Fruit fly (Drosophila melanogaster) whole organism, pupa: ENCODE measurements around the gene aqz.

Experiments
- CG10348 ChIP-seq: fragments of 200-800 bp; sonication (Bioruptor generic); IDR thresholded peaks from 2 replicates; pipeline ENCODE4 v1.3.6; 2022; ENCODE audit warnings: missing biosample characterization, missing genetic modification characterization
- CG12605 ChIP-seq: fragments of 200-800 bp; sonication (Bioruptor generic); IDR thresholded peaks from 2 replicates; pipeline ENCODE4 v1.3.6; 2022; ENCODE audit warnings: missing biosample characterization, missing genetic modification characterization
- CG13204 ChIP-seq: fragments of 200-800 bp; sonication (Bioruptor generic); optimal IDR thresholded peaks from 2 replicates; lab custom pipeline; 2018; ENCODE audit warnings: missing biosample characterization, mild to moderate bottlenecking, missing genetic modification characterization, moderate library complexity
- CG14655 ChIP-seq: fragments of 200-800 bp; sonication (Bioruptor generic); optimal IDR thresholded peaks from 3 replicates; lab custom pipeline; 2017; ENCODE audit warnings: mild to moderate bottlenecking, missing biosample characterization, missing genetic modification reagents, missing genetic modification characterization
- CG15710 ChIP-seq: fragments of 200-800 bp; sonication (Bioruptor generic); optimal IDR thresholded peaks from 2 replicates; lab custom pipeline; 2018; ENCODE audit warnings: missing biosample characterization, mild to moderate bottlenecking, missing genetic modification characterization, moderate library complexity
- CG17806 ChIP-seq: fragments of 200-800 bp; sonication (Bioruptor generic); optimal IDR thresholded peaks from 2 replicates; lab custom pipeline; 2018; ENCODE audit warnings: missing biosample characterization, mild to moderate bottlenecking, missing genetic modification characterization, moderate library complexity
- CG32121 ChIP-seq: fragments of 200-800 bp; sonication (Bioruptor generic); IDR thresholded peaks from 2 replicates; pipeline ENCODE4 v1.3.6; 2022; ENCODE audit warnings: missing biosample characterization, missing genetic modification characterization
- CG34367 ChIP-seq: fragments of 200-800 bp; sonication (Bioruptor generic); optimal IDR thresholded peaks from 2 replicates; lab custom pipeline; 2018; ENCODE audit warnings: missing biosample characterization, mild to moderate bottlenecking, missing genetic modification characterization
- CG4496 ChIP-seq: fragments of 200-800 bp; sonication (Bioruptor generic); IDR thresholded peaks from 3 replicates; pipeline ENCODE4 v1.3.6; 2022; ENCODE audit warnings: missing biosample characterization, missing genetic modification characterization
- CG8159 ChIP-seq: fragments of 200-800 bp; sonication (Bioruptor generic); optimal IDR thresholded peaks from 3 replicates; lab custom pipeline; 2018; ENCODE audit warnings: missing biosample characterization, mild to moderate bottlenecking, missing genetic modification characterization, moderate library complexity
- CG8301 ChIP-seq: fragments of 200-800 bp; sonication (Bioruptor generic); optimal IDR thresholded peaks from 2 replicates; lab custom pipeline; 2018; ENCODE audit warnings: missing biosample characterization, mild to moderate bottlenecking, missing genetic modification characterization
- CG9948 ChIP-seq: fragments of 200-800 bp; sonication (Bioruptor generic); optimal IDR thresholded peaks from 2 replicates; lab custom pipeline; 2018; ENCODE audit warnings: missing biosample characterization, mild to moderate bottlenecking, missing genetic modification characterization, moderate library complexity
- D1 ChIP-seq: fragments of 200-800 bp; sonication (Bioruptor generic); optimal IDR thresholded peaks from 2 replicates; lab custom pipeline; 2018; ENCODE audit warnings: missing biosample characterization, mild to moderate bottlenecking, missing genetic modification characterization, moderate library complexity
- EcR ChIP-seq: fragments of 200-800 bp; sonication (Bioruptor generic); optimal IDR thresholded peaks from 3 replicates; lab custom pipeline; 2019; ENCODE audit warnings: missing biosample characterization, missing genetic modification characterization, mild to moderate bottlenecking, moderate library complexity, missing genetic modification reagents
- Ets98B ChIP-seq: fragments of 200-800 bp; sonication (Bioruptor generic); IDR thresholded peaks from 2 replicates; pipeline ENCODE4 v1.3.6; 2022; ENCODE audit warnings: missing biosample characterization, missing genetic modification characterization
- Pif1A ChIP-seq: fragments of 200-800 bp; sonication (Bioruptor generic); optimal IDR thresholded peaks from 3 replicates; lab custom pipeline; 2016; ENCODE audit warnings: missing biosample characterization, missing genetic modification characterization
- Pif1B ChIP-seq: fragments of 200-800 bp; sonication (Bioruptor generic); optimal IDR thresholded peaks from 3 replicates; lab custom pipeline; 2016; ENCODE audit warnings: missing biosample characterization, missing genetic modification characterization
- Snoo ChIP-seq: fragments of 200-800 bp; sonication (Bioruptor generic); optimal IDR thresholded peaks from 3 replicates; lab custom pipeline; 2017; ENCODE audit warnings: missing biosample characterization, mild to moderate bottlenecking, missing genetic modification characterization, inconsistent platforms
- fd96Ca ChIP-seq: fragments of 200-800 bp; sonication (Bioruptor generic); IDR thresholded peaks from 3 replicates; pipeline ENCODE4 v1.3.6; 2022; ENCODE audit warnings: missing biosample characterization, missing genetic modification characterization
- gl ChIP-seq: fragments of 200-800 bp; sonication (Bioruptor generic); optimal IDR thresholded peaks from 2 replicates; lab custom pipeline; 2018; ENCODE audit warnings: missing biosample characterization, mild to moderate bottlenecking, missing genetic modification characterization
- rn ChIP-seq: fragments of 200-800 bp; sonication (Bioruptor generic); IDR thresholded peaks from 2 replicates; pipeline ENCODE4 v1.3.6; 2022; ENCODE audit warnings: missing biosample characterization, missing genetic modification characterization

Gene aqz

DNA sequence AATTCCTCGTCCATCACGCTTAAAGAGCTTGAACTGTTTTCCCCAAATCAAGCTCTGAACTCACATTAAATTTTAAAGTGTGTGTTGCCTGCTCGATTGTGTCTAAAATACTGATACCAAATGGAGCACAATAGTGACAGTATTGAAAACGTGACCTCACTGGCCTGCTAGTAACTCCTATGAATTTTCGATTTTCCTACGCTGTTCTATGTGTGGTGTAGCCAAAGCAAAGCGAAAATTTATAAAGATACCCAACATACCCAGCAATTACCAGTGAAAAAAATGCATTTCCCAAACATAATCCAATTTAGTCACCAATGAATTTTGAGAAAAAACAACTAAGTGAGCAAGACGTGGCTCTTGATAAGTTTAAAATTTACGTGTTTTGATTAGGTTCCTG, 40.7 kb downstream of the aqz start, which contains the start of gene CG33191:
TSS of gene CG33191 (minus strand) at position 101 of the 400 bp plus-strand sequence.
- TF ChIP-seq CG4496 (GFP tag; lab: Robert Waterston, UW) (no peak), CG13204 (GFP tag; lab: Kevin White, UChicago) (no peak), CG17806 (tag; lab: Kevin White, UChicago) (no peak), CG32121 (no peak), CG12605 (GFP tag; lab: Robert Waterston, UW) (no peak), CG8301 (tag; lab: Kevin White, UChicago) (no peak), D1 (tag; lab: Kevin White, UChicago) (no peak), CG10348 (GFP tag; lab: Robert Waterston, UW) (no peak), gl (no peak), CG34367 (tag; lab: Kevin White, UChicago) (no peak), CG8159 (tag; lab: Kevin White, UChicago) (no peak), Pif1A (no peak), fd96Ca (no peak)
- TF ChIP-seq, all 21 proteins: peak for 0

DNA sequence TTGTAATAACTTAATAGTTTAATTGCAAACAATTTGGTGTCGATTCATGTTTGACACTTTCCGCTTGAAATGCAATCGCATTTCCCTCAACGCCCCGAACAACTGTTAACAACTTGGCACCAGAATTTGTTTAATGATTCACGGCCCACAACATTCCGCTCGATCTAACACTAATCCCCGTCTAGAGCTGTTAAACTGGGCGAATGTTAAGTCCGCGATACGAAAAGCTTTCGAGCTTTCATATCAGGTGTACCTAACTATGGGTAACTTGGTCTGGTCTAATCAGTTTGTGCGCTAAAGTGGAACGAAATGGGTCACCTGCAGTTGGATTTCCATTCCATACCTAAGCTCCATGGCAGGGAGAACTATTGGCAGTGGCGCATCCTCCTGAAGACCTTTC, 47.3 kb downstream of the aqz start, which contains the start of gene CG34301:
TSS of gene CG34301 (plus strand) at position 301 of the 400 bp plus-strand sequence.
- TF ChIP-seq Pif1B (GFP tag; lab: Kevin White, UChicago) (no peak), CG9948 (tag; lab: Kevin White, UChicago) (no peak), CG8301 (tag; lab: Kevin White, UChicago) (no peak), CG12605 (GFP tag; lab: Robert Waterston, UW) (no peak), EcR (GFP tag; lab: Kevin White, UChicago) (no peak), CG15710 (tag; lab: Kevin White, UChicago) (no peak), CG8159 (tag; lab: Kevin White, UChicago) (no peak)

DNA sequence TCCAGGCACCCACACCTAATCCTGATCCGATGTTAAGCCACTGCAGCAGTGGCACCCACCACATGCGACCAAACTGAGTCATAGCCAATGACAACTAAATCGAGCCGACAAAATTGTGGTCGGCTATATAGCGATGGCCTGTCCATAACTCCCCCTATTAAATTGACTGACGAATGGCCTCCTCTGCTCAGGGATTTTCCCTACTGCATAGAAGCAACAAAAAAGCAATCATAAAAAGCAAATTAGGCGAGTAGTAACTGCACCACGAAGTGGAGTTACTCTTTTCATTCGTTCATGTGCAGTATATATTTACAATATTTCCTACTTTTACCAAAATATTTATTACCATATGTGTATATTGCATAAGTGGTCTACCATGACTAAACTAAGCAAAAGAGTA, 47.9 kb downstream of the aqz start, which contains the start of gene CG13318:
TSS of gene CG13318 (minus strand) at position 101 of the 400 bp plus-strand sequence.
- no peak for TF ChIP-seq Pif1B (GFP tag; lab: Kevin White, UChicago)
- TF ChIP-seq fd96Ca, result no peak
- TF ChIP-seq CG13204 (GFP tag; lab: Kevin White, UChicago), result no peak
- no peak for TF ChIP-seq Pif1A
- TF ChIP-seq rn, result no peak
- no peak for TF ChIP-seq EcR (GFP tag; lab: Kevin White, UChicago)
- no peak for TF ChIP-seq CG32121
- no peak for TF ChIP-seq CG9948 (tag; lab: Kevin White, UChicago)
- no peak for TF ChIP-seq CG8159 (tag; lab: Kevin White, UChicago)
- no peak for TF ChIP-seq D1 (tag; lab: Kevin White, UChicago)
- no peak for TF ChIP-seq CG34367 (tag; lab: Kevin White, UChicago)
- TF ChIP-seq CG12605 (GFP tag; lab: Robert Waterston, UW), result no peak

- TF ChIP-seq D1 (tag; lab: Kevin White, UChicago) (no peak), CG10348 (GFP tag; lab: Robert Waterston, UW) (no peak), rn (no peak), CG13204 (GFP tag; lab: Kevin White, UChicago) (no peak), Snoo (tag; lab: Kevin White, UChicago) (no peak), CG15710 (tag; lab: Kevin White, UChicago) (no peak), CG8301 (tag; lab: Kevin White, UChicago) (no peak), CG8159 (tag; lab: Kevin White, UChicago) (no peak), CG9948 (tag; lab: Kevin White, UChicago) (no peak), CG34367 (tag; lab: Kevin White, UChicago) (no peak), CG32121 (no peak), CG14655 (GFP tag; lab: Kevin White, UChicago) (no peak), CG17806 (tag; lab: Kevin White, UChicago) (no peak), gl (no peak)
These were observed 51.4 kb downstream of the aqz start, which contains the start of gene CG8236 for dm6 chr3R:8769094-8769493. Gene CG8236, plus strand, starts transcription at chr3R:8769394.

dm6 chr3R:8767998-8768397, 52.5 kb downstream of the aqz start, which contains the start of the genes CG34135 and CG11768:
Gene CG34135, minus strand, starts transcription at chr3R:8768191.
Gene CG11768, minus strand, starts transcription at chr3R:8768200.
- no peak for TF ChIP-seq CG10348 (GFP tag; lab: Robert Waterston, UW)
- no peak for TF ChIP-seq CG34367 (tag; lab: Kevin White, UChicago)
- no peak for TF ChIP-seq CG32121
- TF ChIP-seq rn, result no peak
- no peak for TF ChIP-seq CG15710 (tag; lab: Kevin White, UChicago)
- no peak for TF ChIP-seq CG4496 (GFP tag; lab: Robert Waterston, UW)
- no peak for TF ChIP-seq CG8301 (tag; lab: Kevin White, UChicago)
- TF ChIP-seq D1 (tag; lab: Kevin White, UChicago), result no peak
- TF ChIP-seq Ets98B (GFP tag; lab: Robert Waterston, UW), result no peak
